Worm (Caenorhabditis elegans): ENCODE data around the gene srx-66.

DNA sequence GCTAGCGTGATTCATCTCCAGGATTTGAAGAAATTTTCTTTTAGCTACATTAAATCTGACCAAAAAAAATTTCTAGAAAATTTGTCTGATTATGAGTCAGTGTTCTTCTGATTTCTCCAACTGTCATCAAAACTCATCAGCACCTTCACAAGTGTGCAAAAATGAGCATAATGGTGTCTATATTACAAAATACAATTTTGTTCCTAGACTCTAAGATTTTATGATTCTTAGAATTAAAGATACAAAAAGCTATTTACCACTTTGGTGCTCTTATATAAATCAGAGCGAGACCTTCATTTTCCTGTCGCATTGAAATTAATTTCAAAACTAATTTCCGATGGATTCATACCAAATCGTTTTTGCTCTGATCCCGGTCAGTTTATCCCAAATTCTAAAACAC lies 6.9 kb upstream of the srx-66 start, which contains the start of gene srx-68:
- TF ChIP-seq pha-4 (tag; optimal IDR thresholded peaks at IDR 0.05) (no peak), egl-27 (tag; optimal IDR thresholded peaks at IDR 0.05) (no peak), snpc-4 (tag; optimal IDR thresholded peaks at IDR 0.05) (no peak), nhr-237 (tag; optimal IDR thresholded peaks at IDR 0.05) (no peak), pqm-1 (tag; optimal IDR thresholded peaks at IDR 0.05) (no peak), zag-1 (tag; optimal IDR thresholded peaks at IDR 0.05) (no peak)

Measured in whole organism, L3 larva.